Worm (Caenorhabditis elegans): ENCODE data around the gene nhr-43.

DNA sequence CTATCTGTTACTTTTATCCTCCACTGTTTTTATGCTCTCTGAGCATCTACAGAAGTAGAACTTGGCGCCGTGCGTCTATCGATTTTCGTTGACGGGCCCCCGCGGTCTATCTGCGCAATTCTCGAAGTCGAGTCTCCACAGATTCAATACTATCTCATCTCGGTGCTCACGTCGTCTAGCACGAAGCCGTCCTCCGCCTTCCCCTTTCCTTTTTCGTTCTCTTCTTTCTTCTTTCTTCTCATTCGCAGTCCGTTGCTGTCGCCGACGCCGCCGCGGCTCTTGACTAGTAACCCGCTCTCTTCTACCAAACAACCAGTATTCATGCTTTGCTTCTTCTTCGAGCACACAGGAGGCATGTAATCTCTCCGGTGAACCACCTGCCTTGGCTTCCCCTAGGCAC is 28.3 kb upstream of the nhr-43 start:
- peak; percentile 19 for TF ChIP-seq fos-1 (tag; optimal IDR thresholded peaks at IDR 0.05)
- TF ChIP-seq lin-13 (GFP tag; optimal IDR thresholded peaks at IDR 0.05) = peak; percentile 11
- TF ChIP-seq unc-62 (GFP tag; optimal IDR thresholded peaks at IDR 0.05) = no peak
- TF ChIP-seq ama-1 (optimal IDR thresholded peaks at IDR 0.05) = no peak
- no peak for TF ChIP-seq R02D3.7 (tag; optimal IDR thresholded peaks at IDR 0.05)
